Worm (Caenorhabditis elegans) whole organism, young adult: ENCODE measurements around the gene F52C12.6.

ENCODE experiments used
- B0035.1 ChIP-seq: sonication (generic microtip); optimal IDR thresholded peaks from 2 replicates; lab custom pipeline; 2016; ENCODE audit warnings: missing genetic modification characterization, mild to moderate bottlenecking, missing compliant biosample characterization, missing genotype, missing genetic modification reagents
- B0261.1 ChIP-seq: sonication (generic microtip); optimal IDR thresholded peaks from 2 replicates; lab custom pipeline; 2016; ENCODE audit warnings: mild to moderate bottlenecking, missing genetic modification characterization, moderate library complexity, missing compliant biosample characterization
- C06A6.2 ChIP-seq: fragments of 200-800 bp; sonication (Bioruptor generic); conservative IDR thresholded peaks from 2 replicates; pipeline ENCODE4 v1.3.6; 2022; ENCODE audit warnings: missing genetic modification characterization, missing compliant biosample characterization
- F22D6.2 ChIP-seq: sonication (generic microtip); optimal IDR thresholded peaks from 2 replicates; lab custom pipeline; 2016; ENCODE audit warnings: mild to moderate bottlenecking, missing genetic modification characterization, missing compliant biosample characterization
- F55B11.4 ChIP-seq: sonication (generic microtip); optimal IDR thresholded peaks from 2 replicates; lab custom pipeline; 2016; ENCODE audit warnings: missing compliant biosample characterization, missing genetic modification characterization, borderline replicate concordance; ENCODE audit not compliant: insufficient read depth
- Y53F4B.3 ChIP-seq: fragments of 200-800 bp; sonication (Bioruptor generic); IDR thresholded peaks from 2 replicates; pipeline ENCODE4 v1.3.6; 2022; ENCODE audit warnings: missing genetic modification reagents, missing genetic modification characterization, missing compliant biosample characterization
- Y53G8AR.9 ChIP-seq: fragments of 200-800 bp; sonication (Bioruptor generic); conservative IDR thresholded peaks from 2 replicates; pipeline ENCODE4 v1.3.6; 2022; ENCODE audit warnings: missing genetic modification reagents, missing genetic modification characterization, missing compliant biosample characterization
- Y56A3A.18 ChIP-seq: fragments of 200-800 bp; sonication (Bioruptor generic); IDR thresholded peaks from 2 replicates; pipeline ENCODE4 v1.3.6; 2022; ENCODE audit warnings: missing genetic modification reagents, missing genetic modification characterization, missing compliant biosample characterization
- atf-7 ChIP-seq: sonication (generic microtip); optimal IDR thresholded peaks from 2 replicates; lab custom pipeline; 2017; ENCODE audit warnings: mild to moderate bottlenecking, missing genetic modification characterization, missing compliant biosample characterization
- attf-3 ChIP-seq: fragments of 200-800 bp; sonication (Bioruptor generic); conservative IDR thresholded peaks from 2 replicates; pipeline ENCODE4 v1.3.6; 2022; ENCODE audit warnings: missing genetic modification reagents, missing genetic modification characterization, missing compliant biosample characterization
- attf-6 ChIP-seq: fragments of 200-800 bp; sonication (Bioruptor generic); IDR thresholded peaks from 2 replicates; pipeline ENCODE4 v1.3.6; 2022; ENCODE audit warnings: missing genetic modification reagents, missing genetic modification characterization, missing compliant biosample characterization
- cebp-1 ChIP-seq, 2 experiments: fragments of 200-800 bp in 1 of 2; sonication (Bioruptor generic) in 1 of 2; sonication (generic microtip) in 1 of 2; IDR thresholded peaks in 1 of 2; optimal IDR thresholded peaks in 1 of 2; 2 replicates each; pipeline versions ENCODE4 v1.3.6 to Lab custom; 2017 to 2022; ENCODE audit warnings: missing compliant biosample characterization in 2 of 2, missing genetic modification characterization in 2 of 2, mild to moderate bottlenecking in 1 of 2, missing genetic modification reagents in 1 of 2, moderate library complexity in 1 of 2
- ceh-27 ChIP-seq: fragments of 200-800 bp; sonication (Bioruptor generic); optimal IDR thresholded peaks from 2 replicates; lab custom pipeline; 2018; ENCODE audit warnings: mild to moderate bottlenecking, missing genetic modification characterization, moderate library complexity, missing compliant biosample characterization
- ceh-40 ChIP-seq: fragments of 200-800 bp; sonication (Bioruptor generic); IDR thresholded peaks from 2 replicates; pipeline ENCODE4 v1.3.6; 2022; ENCODE audit warnings: missing genetic modification characterization, missing compliant biosample characterization
- ceh-58 ChIP-seq: fragments of 200-800 bp; sonication (Bioruptor generic); IDR thresholded peaks from 2 replicates; pipeline ENCODE4 v1.3.6; 2022; ENCODE audit warnings: missing genetic modification characterization, missing compliant biosample characterization
- ceh-91 ChIP-seq: fragments of 200-800 bp; sonication (Bioruptor generic); IDR thresholded peaks from 2 replicates; pipeline ENCODE4 v1.3.6; 2022; ENCODE audit warnings: missing genetic modification reagents, missing genetic modification characterization, missing compliant biosample characterization
- dpl-1 ChIP-seq: fragments of 150-350 bp; optimal IDR thresholded peaks from 2 replicates; lab custom pipeline; 2014; ENCODE audit warnings: missing biosample characterization, missing genetic modification reagents, missing genetic modification characterization
- efl-1 ChIP-seq: fragments of 150-350 bp; optimal IDR thresholded peaks from 2 replicates; lab custom pipeline; 2014; ENCODE audit warnings: missing biosample characterization, missing genetic modification reagents, missing genetic modification characterization
- him-1 ChIP-seq: sonication (generic microtip); optimal IDR thresholded peaks from 2 replicates; lab custom pipeline; 2016; ENCODE audit warnings: missing genotype, missing genetic modification reagents, missing genetic modification characterization, missing compliant biosample characterization
- lag-1 ChIP-seq: fragments of 200-800 bp; sonication (Bioruptor generic); IDR thresholded peaks from 2 replicates; pipeline ENCODE4 v1.3.6; 2022; ENCODE audit warnings: missing genetic modification reagents, missing genetic modification characterization, missing compliant biosample characterization
- madf-6 ChIP-seq: fragments of 200-800 bp; sonication (Bioruptor generic); IDR thresholded peaks from 2 replicates; pipeline ENCODE4 v1.3.6; 2022; ENCODE audit warnings: missing genetic modification reagents, missing genetic modification characterization, missing compliant biosample characterization
- madf-8 ChIP-seq: fragments of 200-800 bp; sonication (Bioruptor generic); conservative IDR thresholded peaks from 2 replicates; pipeline ENCODE4 v1.3.6; 2022; ENCODE audit warnings: missing genetic modification reagents, missing genetic modification characterization, missing compliant biosample characterization
- mel-28 ChIP-seq: sonication (generic microtip); optimal IDR thresholded peaks from 2 replicates; lab custom pipeline; 2016; ENCODE audit warnings: borderline replicate concordance, mild to moderate bottlenecking, missing genetic modification characterization, missing compliant biosample characterization
- nfya-1 ChIP-seq: sonication (generic microtip); optimal IDR thresholded peaks from 2 replicates; lab custom pipeline; 2017; ENCODE audit warnings: antibody characterized with exemption, missing compliant biosample characterization, missing genetic modification characterization, borderline replicate concordance; ENCODE audit not compliant: insufficient read depth
- nfya-2 ChIP-seq: fragments of 200-800 bp; sonication (Bioruptor generic); IDR thresholded peaks from 2 replicates; pipeline ENCODE4 v1.3.6; 2022; ENCODE audit warnings: missing genetic modification reagents, missing genetic modification characterization, missing compliant biosample characterization
- nhr-120 ChIP-seq: fragments of 200-800 bp; sonication (Bioruptor generic); IDR thresholded peaks from 2 replicates; pipeline ENCODE4 v1.3.6; 2022; ENCODE audit warnings: missing genetic modification characterization, missing compliant biosample characterization
- nhr-27 ChIP-seq: fragments of 200-800 bp; sonication (Bioruptor generic); optimal IDR thresholded peaks from 2 replicates; lab custom pipeline; 2018; ENCODE audit warnings: mild to moderate bottlenecking, missing genetic modification characterization, moderate library complexity, missing compliant biosample characterization
- nhr-80 ChIP-seq: sonication (generic microtip); optimal IDR thresholded peaks from 2 replicates; lab custom pipeline; 2016; ENCODE audit warnings: missing genetic modification characterization, missing compliant biosample characterization
- rcor-1 ChIP-seq: fragments of 200-800 bp; sonication (Bioruptor generic); IDR thresholded peaks from 2 replicates; pipeline ENCODE4 v1.3.6; 2022; ENCODE audit warnings: missing genetic modification reagents, missing genetic modification characterization, missing compliant biosample characterization
- snpc-1.3 ChIP-seq: sonication (generic microtip); optimal IDR thresholded peaks from 2 replicates; lab custom pipeline; 2017; ENCODE audit warnings: missing genetic modification characterization, mild to moderate bottlenecking, missing compliant biosample characterization, antibody characterized with exemption, moderate library complexity, missing genotype, missing genetic modification reagents; ENCODE audit not compliant: insufficient read depth
- tbx-9 ChIP-seq: sonication (generic microtip); optimal IDR thresholded peaks from 2 replicates; lab custom pipeline; 2016; ENCODE audit warnings: borderline replicate concordance, missing genetic modification characterization, inconsistent platforms, missing compliant biosample characterization
- ztf-25 ChIP-seq: fragments of 200-800 bp; sonication (Bioruptor generic); IDR thresholded peaks from 2 replicates; pipeline ENCODE4 v1.3.6; 2022; ENCODE audit warnings: missing genetic modification reagents, missing genetic modification characterization, missing compliant biosample characterization
- ztf-28 ChIP-seq: fragments of 200-800 bp; sonication (Bioruptor generic); IDR thresholded peaks from 2 replicates; pipeline ENCODE4 v1.3.6; 2022; ENCODE audit warnings: missing genetic modification reagents, missing genetic modification characterization, missing compliant biosample characterization
- ztf-6 ChIP-seq: fragments of 200-800 bp; sonication (Bioruptor generic); IDR thresholded peaks from 2 replicates; pipeline ENCODE4 v1.3.6; 2022; ENCODE audit warnings: missing genetic modification reagents, missing genetic modification characterization, missing compliant biosample characterization

The F52C12.6 gene

DNA sequence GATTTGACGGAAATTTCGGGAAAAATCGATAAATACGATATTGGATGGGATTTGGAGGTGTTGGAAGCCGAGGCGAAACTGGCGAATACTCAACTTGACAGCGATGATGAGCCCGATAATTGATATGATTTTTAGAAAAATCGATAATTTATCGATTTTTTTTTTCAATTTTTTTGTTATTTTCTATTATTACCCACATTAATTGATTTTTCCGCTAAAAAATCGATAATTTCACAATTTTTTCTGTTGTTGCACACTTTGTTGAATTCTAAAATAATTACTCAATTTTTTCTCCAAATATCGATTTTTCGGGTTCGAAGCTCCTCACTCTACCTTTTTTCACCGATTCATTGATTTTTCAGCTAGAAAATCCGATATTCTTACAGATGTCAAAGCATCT, 12.8 kb downstream of the F52C12.6 start, which contains the start of gene Y48A5A.3:
Y48A5A.3 (plus strand) TSS at position 385 of the 400 bp plus-strand sequence.
- TF ChIP-seq madf-6 (GFP tag; lab: Robert Waterston, UW), result no peak
- no peak for TF ChIP-seq F55B11.4 (tag; lab: Kevin White, UChicago)
- no peak for TF ChIP-seq rcor-1 (GFP tag; lab: Robert Waterston, UW)

DNA sequence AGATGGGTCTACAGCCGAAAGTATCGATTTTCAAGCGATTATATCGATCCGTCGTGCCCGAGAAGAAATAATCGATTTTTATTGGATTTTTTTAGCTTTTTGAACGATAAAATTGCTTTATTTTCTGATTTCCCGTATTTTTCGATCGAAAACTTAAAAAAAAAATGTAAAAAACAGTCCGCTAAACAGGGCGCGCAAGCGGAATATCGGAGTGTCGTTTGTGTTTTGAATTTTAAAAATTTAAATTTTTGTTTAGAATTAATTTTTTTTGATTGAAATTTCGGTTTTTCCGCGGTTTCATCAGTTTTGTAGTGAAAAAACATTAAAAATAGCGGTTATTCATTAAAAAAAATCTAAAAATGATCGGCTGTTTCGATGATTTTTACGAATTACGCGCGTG, 13.6 kb downstream of the F52C12.6 start:
- TF ChIP-seq Y53G8AR.9 (no peak), attf-3 (GFP tag; lab: Robert Waterston, UW) (peak; percentile 75), B0261.1 (no peak), ceh-91 (0 out of 2 replicates have a peak, but pooled peaks have one; percentile 18), madf-8 (GFP tag; lab: Robert Waterston, UW) (0 out of 2 replicates have a peak, but pooled peaks have one; percentile 11), ceh-58 (GFP tag; lab: Robert Waterston, UW) (no peak), nhr-27 (tag; lab: Kevin White, UChicago) (no peak), nhr-120 (no peak), efl-1 (peak; percentile 41), madf-6 (GFP tag; lab: Robert Waterston, UW) (peak; percentile 8; the same call in 1 of the 2 replicates)

- TF ChIP-seq lag-1 (no peak), C06A6.2 (GFP tag; lab: Robert Waterston, UW) (no peak), mel-28 (tag; lab: Kevin White, UChicago) (no peak), nfya-2 (GFP tag; lab: Robert Waterston, UW) (no peak)
These were observed 14.6 kb downstream of the F52C12.6 start for ce11 chrIV:1971078-1971477.

DNA sequence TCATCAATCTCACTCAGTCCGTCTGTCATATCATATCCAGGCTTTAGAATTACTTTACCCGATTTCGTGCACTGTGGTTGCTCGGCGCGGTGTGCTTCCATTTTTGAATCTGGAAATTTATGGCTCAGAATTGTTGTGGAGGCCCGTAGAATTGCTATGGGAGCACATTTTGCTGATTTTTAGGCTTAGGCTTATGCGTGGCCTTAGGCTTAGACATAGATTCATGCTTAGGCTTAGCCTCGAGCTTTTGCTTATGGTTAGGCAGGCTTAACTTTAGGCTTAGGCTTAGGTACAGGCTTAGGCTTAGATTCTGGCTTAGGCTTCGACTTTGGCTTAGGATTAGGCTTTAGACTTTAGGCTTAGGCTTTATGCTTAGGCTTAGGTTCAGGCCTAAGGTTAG, 15.8 kb downstream of the F52C12.6 start, which contains the start of gene Y76B12C.4:
Y76B12C.4 (minus strand) TSS at position 101 of the 400 bp plus-strand sequence.
- TF ChIP-seq F55B11.4 (tag; lab: Kevin White, UChicago), result no peak
- no peak for TF ChIP-seq him-1
- no peak for TF ChIP-seq lag-1

DNA sequence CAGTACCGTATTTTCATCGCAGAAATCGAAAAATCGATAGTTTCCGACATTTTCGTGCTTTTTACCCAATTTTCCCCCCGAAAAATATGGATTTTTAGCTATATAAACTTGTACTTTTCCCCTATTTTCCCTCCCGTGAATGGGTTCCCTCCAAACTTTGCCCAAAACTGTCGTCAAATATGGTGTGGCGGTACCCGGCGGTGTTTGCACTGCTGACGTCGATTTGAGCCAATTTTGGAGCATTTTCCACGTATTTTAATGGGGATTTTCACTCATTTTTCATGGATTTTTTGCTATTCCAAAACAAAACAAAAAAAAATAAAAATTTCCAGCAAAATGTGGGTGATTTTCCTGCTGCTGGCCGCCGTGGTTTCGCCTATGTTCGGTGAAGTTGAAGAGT, 16.9 kb downstream of the F52C12.6 start, which contains the start of gene Y76B12C.3:
Y76B12C.3 (plus strand) TSS at position 334 of the 400 bp plus-strand sequence.
- TF ChIP-seq nfya-1 (tag; lab: Kevin White, UChicago) (no peak), cebp-1 (GFP tag; IDR thresholded peaks at IDR 0.05; lab: Robert Waterston, UW) (no peak), cebp-1 (tag; optimal IDR thresholded peaks at IDR 0.05; lab: Kevin White, UChicago) (no peak), ceh-40 (GFP tag; lab: Robert Waterston, UW) (no peak), ceh-27 (GFP tag; lab: Kevin White, UChicago) (no peak), attf-6 (GFP tag; lab: Robert Waterston, UW) (no peak), Y53G8AR.9 (no peak), ztf-28 (GFP tag; lab: Robert Waterston, UW) (no peak), dpl-1 (GFP tag; lab: Kevin White, UChicago) (no peak), nhr-80 (tag; lab: Kevin White, UChicago) (no peak), tbx-9 (tag; lab: Kevin White, UChicago) (no peak), F22D6.2 (no peak), ztf-6 (no peak), atf-7 (tag; lab: Kevin White, UChicago) (no peak)

DNA sequence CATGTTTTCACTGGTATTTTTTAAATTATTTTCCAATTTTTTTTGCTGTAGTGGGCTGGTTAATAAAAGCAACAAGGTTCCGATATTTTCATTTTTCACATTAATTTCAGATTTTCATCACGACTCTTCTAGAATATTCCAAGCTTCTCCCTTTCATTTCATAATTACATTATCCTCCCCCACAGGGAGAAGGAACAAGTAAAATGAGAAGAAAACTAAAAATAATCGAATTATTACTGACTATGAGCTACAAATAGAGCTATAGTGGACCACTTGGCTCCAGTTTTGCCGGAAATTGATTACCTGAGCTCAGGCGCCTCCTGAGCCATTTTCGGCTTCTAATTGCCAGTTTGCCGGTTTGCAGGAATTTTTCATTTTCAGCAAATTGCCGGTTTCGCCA, 19.1 kb downstream of the F52C12.6 start:
- no peak for TF ChIP-seq snpc-1.3
- TF ChIP-seq B0035.1 (tag; lab: Kevin White, UChicago), result no peak
- TF ChIP-seq ceh-40 (GFP tag; lab: Robert Waterston, UW), result no peak
- no peak for TF ChIP-seq ztf-25
- no peak for TF ChIP-seq Y56A3A.18 (GFP tag; lab: Robert Waterston, UW)
- no peak for TF ChIP-seq Y53F4B.3 (GFP tag; lab: Robert Waterston, UW)
- TF ChIP-seq rcor-1 (GFP tag; lab: Robert Waterston, UW), result no peak
